Fruit fly (Drosophila melanogaster): ENCODE data around the gene PolI.
A peak's percentile ranks its signal among the peaks of the same experiment; 100 is the strongest.

The PolI gene

DNA sequence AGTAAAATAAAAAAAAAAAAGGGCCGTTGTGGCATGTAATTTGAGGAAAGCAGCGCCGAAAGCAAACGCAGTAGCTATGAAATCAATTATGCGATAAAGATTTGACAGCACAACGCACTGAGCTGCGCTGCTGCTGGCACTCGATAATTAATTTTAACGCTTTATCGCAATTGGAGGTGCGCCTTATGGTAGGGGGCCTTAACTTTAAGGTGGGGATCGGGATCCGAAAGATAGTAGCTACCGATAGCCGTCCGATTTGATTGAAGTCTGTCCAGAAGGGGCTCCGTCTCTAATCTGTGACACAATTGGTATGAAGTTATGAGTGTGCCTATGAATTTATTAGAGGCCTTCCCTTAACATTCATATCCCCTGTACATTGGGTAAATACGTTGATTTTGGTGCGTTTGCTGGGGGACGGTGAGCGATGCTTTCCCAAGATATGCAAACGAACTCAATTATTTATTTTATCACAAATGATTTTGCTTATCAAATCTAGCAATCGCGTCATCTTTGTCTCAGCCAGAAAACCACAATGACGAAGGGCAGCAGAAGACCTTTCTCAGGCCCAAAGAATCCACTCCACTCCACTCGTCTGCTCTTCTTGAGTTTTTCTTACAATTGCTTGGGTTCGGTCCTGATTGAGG, 24.8 kb upstream of the PolI start (continued):
- no peak for TF ChIP-seq dpn (GFP tag; optimal IDR thresholded peaks at IDR 0.05)
- no peak for TF ChIP-seq ind (GFP tag; optimal IDR thresholded peaks at IDR 0.05)
- no peak for TF ChIP-seq CG34224 (GFP tag; IDR thresholded peaks at IDR 0.05; ENCODE audit: partially characterized antibody)
- peak in 1 of 2 experiments; percentile 43 for TF ChIP-seq Pdp1 (GFP tag; optimal IDR thresholded peaks at IDR 0.05)
- TF ChIP-seq CG18764 (GFP tag; optimal IDR thresholded peaks at IDR 0.05) = no peak
- TF ChIP-seq nerfin-2 (GFP tag; IDR thresholded peaks at IDR 0.05; ENCODE audit: partially characterized antibody) = no peak
- TF ChIP-seq Hey (tag; optimal IDR thresholded peaks at IDR 0.05) = peak; percentile 65
- no peak for TF ChIP-seq ap (GFP tag; IDR thresholded peaks at IDR 0.05)
- 0 out of 4 replicates have a peak, but pooled peaks have one; percentile 10 for TF ChIP-seq chinmo (GFP tag; IDR thresholded peaks at IDR 0.05; ENCODE audit: partially characterized antibody)
- TF ChIP-seq lab (GFP tag; optimal IDR thresholded peaks at IDR 0.05) = peak; percentile 54
- TF ChIP-seq ATbp (GFP tag; optimal IDR thresholded peaks at IDR 0.05) = no peak
- TF ChIP-seq CG33213 (GFP tag; optimal IDR thresholded peaks at IDR 0.05) = no peak
- TF ChIP-seq tna (GFP tag; IDR thresholded peaks at IDR 0.05; ENCODE audit: partially characterized antibody) = no peak
- no peak for TF ChIP-seq HLH4C (GFP tag; IDR thresholded peaks at IDR 0.05; ENCODE audit: partially characterized antibody)
- no peak for TF ChIP-seq oc (tag; optimal IDR thresholded peaks at IDR 0.05)
- TF ChIP-seq Hmx (GFP tag; optimal IDR thresholded peaks at IDR 0.05) = no peak
- TF ChIP-seq CG4820 (GFP tag; optimal IDR thresholded peaks at IDR 0.05) = no peak
- no peak for TF ChIP-seq CG4707 (GFP tag; optimal IDR thresholded peaks at IDR 0.05)
- no peak for TF ChIP-seq Fer1 (GFP tag; optimal IDR thresholded peaks at IDR 0.05)
- TF ChIP-seq CG11247 (GFP tag; IDR thresholded peaks at IDR 0.05) = no peak
- TF ChIP-seq CG11093 (GFP tag; IDR thresholded peaks at IDR 0.05) = no peak
- TF ChIP-seq GATAe (GFP tag; conservative IDR thresholded peaks at IDR 0.05) = peak; percentile 88
- TF ChIP-seq Stat92E (GFP tag; optimal IDR thresholded peaks at IDR 0.05) = no peak
- TF ChIP-seq CG6854 (GFP tag; optimal IDR thresholded peaks at IDR 0.05) = no peak
- TF ChIP-seq sens-2 (GFP tag; IDR thresholded peaks at IDR 0.05) = 0 out of 2 replicates have a peak, but pooled peaks have one; percentile 4
- no peak for TF ChIP-seq sna (GFP tag; IDR thresholded peaks at IDR 0.05; ENCODE audit: partially characterized antibody)
- TF ChIP-seq CG30403 (GFP tag; optimal IDR thresholded peaks at IDR 0.05) = no peak
- peak; percentile 100 for TF ChIP-seq grn (GFP tag; optimal IDR thresholded peaks at IDR 0.05)
- TF ChIP-seq exex (tag; optimal IDR thresholded peaks at IDR 0.05) = peak; percentile 92
- TF ChIP-seq CG6683 (GFP tag; optimal IDR thresholded peaks at IDR 0.05) = no peak
- no peak for TF ChIP-seq CG8765 (GFP tag; IDR thresholded peaks at IDR 0.05)
- TF ChIP-seq Dip3 (GFP tag; optimal IDR thresholded peaks at IDR 0.05) = no peak
- TF ChIP-seq CG12071 (GFP tag; optimal IDR thresholded peaks at IDR 0.05) = no peak
- no peak for TF ChIP-seq Opbp (GFP tag; IDR thresholded peaks at IDR 0.05; ENCODE audit: partially characterized antibody)
- no peak for TF ChIP-seq CG9876 (GFP tag; optimal IDR thresholded peaks at IDR 0.05)
- no peak for TF ChIP-seq Spps (tag; optimal IDR thresholded peaks at IDR 0.05)
- peak; percentile 43; the same call in 1 of the 2 replicates for TF ChIP-seq Adf1 (GFP tag; IDR thresholded peaks at IDR 0.05)
- peak; percentile 35 for TF ChIP-seq sens (GFP tag)
- TF ChIP-seq Rx (GFP tag; IDR thresholded peaks at IDR 0.05) = no peak
- TF ChIP-seq nerfin-1 (tag; optimal IDR thresholded peaks at IDR 0.05) = no peak
- TF ChIP-seq Camta (GFP tag; optimal IDR thresholded peaks at IDR 0.05) = no peak
- no peak for TF ChIP-seq E2f2 (GFP tag; IDR thresholded peaks at IDR 0.05)
- no peak for TF ChIP-seq CG4617 (GFP tag; optimal IDR thresholded peaks at IDR 0.05; ENCODE audit: borderline replicate concordance)
- no peak for TF ChIP-seq stwl (tag; optimal IDR thresholded peaks at IDR 0.05)
- no peak for TF ChIP-seq CG32772 (GFP tag; IDR thresholded peaks at IDR 0.05)
- no peak for TF ChIP-seq CG10565 (GFP tag; optimal IDR thresholded peaks at IDR 0.05)
- TF ChIP-seq her (GFP tag; optimal IDR thresholded peaks at IDR 0.05) = no peak
- no peak for TF ChIP-seq grau (tag; optimal IDR thresholded peaks at IDR 0.05)
